Worm (Caenorhabditis elegans): ENCODE measurements around the gene F10E9.10.
"Not testable (repeated sequence)": the region's sequence is repeated elsewhere in the genome, so short reads cannot be mapped to it uniquely, and the experiment has no call there.

DNA sequence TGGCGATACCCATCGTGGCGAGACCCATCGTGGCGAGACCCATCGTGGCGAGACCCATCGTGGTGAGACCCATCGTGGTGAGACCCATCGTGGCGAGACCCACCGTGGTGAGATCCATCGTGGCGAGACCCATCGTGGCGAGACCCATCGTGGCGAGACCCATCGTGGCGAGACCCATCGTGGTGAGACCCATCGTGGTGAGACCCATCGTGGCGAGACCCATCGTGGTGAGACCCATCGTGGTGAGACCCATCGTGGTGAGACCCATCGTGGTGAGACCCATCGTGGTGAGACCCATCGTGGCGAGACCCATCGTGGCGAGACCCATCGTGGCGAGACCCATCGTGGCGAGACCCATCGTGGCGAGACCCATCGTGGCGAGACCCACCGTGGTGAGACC, 15.5 kb upstream of the F10E9.10 start:
- not testable (repeated sequence) for TF ChIP-seq bed-1 (GFP tag; IDR thresholded peaks at IDR 0.05); ztf-26 (tag; optimal IDR thresholded peaks at IDR 0.05); egl-18 (GFP tag; IDR thresholded peaks at IDR 0.05); T07F8.4 (tag; optimal IDR thresholded peaks at IDR 0.05); snpc-4 (GFP tag; optimal IDR thresholded peaks at IDR 0.05); snpc-4 (tag; optimal IDR thresholded peaks at IDR 0.05); dpff-1 (tag; optimal IDR thresholded peaks at IDR 0.05); pha-4 (tag; optimal IDR thresholded peaks at IDR 0.05); madf-3 (GFP tag; IDR thresholded peaks at IDR 0.05); Y53F4B.3 (GFP tag; IDR thresholded peaks at IDR 0.05); nhr-179 (tag; optimal IDR thresholded peaks at IDR 0.05); nfyb-1 (GFP tag; IDR thresholded peaks at IDR 0.05)
